Worm (Caenorhabditis elegans) whole organism, late embryonic: Measurements from ENCODE around the gene C56A3.4.

ENCODE experiments used
- ama-1 ChIP-seq: fragments of 150-350 bp; optimal IDR thresholded peaks from 2 replicates; lab custom pipeline; 2014
- ceh-24 ChIP-seq: sonication (generic microtip); optimal IDR thresholded peaks from 2 replicates; lab custom pipeline; 2016; ENCODE audit warnings: mild to moderate bottlenecking, missing genetic modification characterization, missing compliant biosample characterization
- dmd-4 ChIP-seq: sonication (generic microtip); optimal IDR thresholded peaks from 2 replicates; lab custom pipeline; 2016; ENCODE audit warnings: borderline replicate concordance, missing genetic modification characterization, missing compliant biosample characterization
- elt-4 ChIP-seq: sonication (generic microtip); optimal IDR thresholded peaks from 2 replicates; lab custom pipeline; 2016; ENCODE audit warnings: missing genetic modification characterization, missing compliant biosample characterization
- hlh-13 ChIP-seq: fragments of 200-800 bp; sonication (Bioruptor generic); optimal IDR thresholded peaks from 2 replicates; lab custom pipeline; 2018; ENCODE audit warnings: mild to moderate bottlenecking, missing genetic modification characterization, missing compliant biosample characterization
- hlh-8 ChIP-seq: sonication (generic microtip); optimal IDR thresholded peaks from 2 replicates; lab custom pipeline; 2016; ENCODE audit warnings: missing genotype, missing genetic modification characterization, missing compliant biosample characterization
- mec-3 ChIP-seq: sonication (generic microtip); optimal IDR thresholded peaks from 2 replicates; lab custom pipeline; 2016; ENCODE audit warnings: borderline replicate concordance, missing genetic modification characterization, missing compliant biosample characterization
- nfya-1 ChIP-seq: sonication (generic microtip); optimal IDR thresholded peaks from 2 replicates; lab custom pipeline; 2017; ENCODE audit warnings: missing genetic modification characterization, mild to moderate bottlenecking, missing compliant biosample characterization, antibody characterized with exemption, moderate library complexity
- pag-3 ChIP-seq: sonication (generic microtip); optimal IDR thresholded peaks from 2 replicates; lab custom pipeline; 2016; ENCODE audit warnings: missing compliant biosample characterization, missing genetic modification characterization, borderline replicate concordance
- pax-1 ChIP-seq: fragments of 150-350 bp; optimal IDR thresholded peaks from 2 replicates; lab custom pipeline; 2014; ENCODE audit warnings: missing biosample characterization, missing genetic modification characterization
- unc-55 ChIP-seq: sonication (generic microtip); optimal IDR thresholded peaks from 2 replicates; lab custom pipeline; 2017; ENCODE audit warnings: missing biosample characterization, missing genetic modification reagents, missing genetic modification characterization
- unc-86 ChIP-seq: sonication (generic microtip); optimal IDR thresholded peaks from 2 replicates; lab custom pipeline; 2016; ENCODE audit warnings: missing genetic modification characterization, missing compliant biosample characterization

DNA sequence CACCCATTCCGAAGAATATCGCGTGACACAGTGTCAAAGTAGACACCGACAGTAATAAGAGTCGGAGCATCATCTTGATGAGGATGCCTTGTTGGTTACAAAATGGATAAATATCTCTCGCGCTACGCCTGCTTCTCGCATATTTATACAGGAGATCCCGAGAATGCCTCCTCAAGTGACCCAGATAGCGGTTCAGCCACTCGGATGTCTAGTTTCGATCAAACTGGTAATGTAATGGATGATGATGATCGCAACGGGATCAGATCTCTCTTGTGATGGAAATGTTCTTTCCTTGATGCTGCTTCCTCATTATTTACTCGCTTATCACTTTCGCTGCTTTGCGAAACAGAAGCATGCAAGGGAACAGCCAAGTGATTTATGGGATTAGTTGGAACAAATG, 12.3 kb upstream of the C56A3.4 start, which contains the start of gene grl-17:
- TF ChIP-seq ama-1 (lab: Kevin White, UChicago) (no peak), pax-1 (tag; lab: Kevin White, UChicago) (no peak), elt-4 (tag; lab: Kevin White, UChicago) (no peak), hlh-8 (no peak), pag-3 (tag; lab: Kevin White, UChicago) (no peak), hlh-13 (GFP tag; lab: Kevin White, UChicago) (no peak), unc-86 (no peak), unc-55 (no peak), dmd-4 (no peak), nfya-1 (tag; lab: Kevin White, UChicago) (no peak), mec-3 (tag; lab: Kevin White, UChicago) (no peak), ceh-24 (tag; lab: Kevin White, UChicago) (no peak)
